Worm (Caenorhabditis elegans) whole organism, L4/young adult: ENCODE results near the gene Y102A5C.4.

Experiments
- dao-5 ChIP-seq: sonication (generic microtip); optimal IDR thresholded peaks from 2 replicates; lab custom pipeline; 2016; ENCODE audit warnings: missing genotype, missing genetic modification characterization, moderate library complexity, missing compliant biosample characterization
- him-1 ChIP-seq: sonication (generic microtip); optimal IDR thresholded peaks from 2 replicates; lab custom pipeline; 2016; ENCODE audit warnings: missing genotype, missing genetic modification reagents, missing genetic modification characterization, missing compliant biosample characterization

- TF ChIP-seq him-1 (no peak), dao-5 (tag; lab: Kevin White, UChicago) (no peak)
These were observed 32.7 kb downstream of the Y102A5C.4 start, which contains the start of gene srh-206 for ce11 chrV:16954766-16955165.
